Fruit fly (Drosophila melanogaster): Measurements from ENCODE around the gene PolA2.

DNA sequence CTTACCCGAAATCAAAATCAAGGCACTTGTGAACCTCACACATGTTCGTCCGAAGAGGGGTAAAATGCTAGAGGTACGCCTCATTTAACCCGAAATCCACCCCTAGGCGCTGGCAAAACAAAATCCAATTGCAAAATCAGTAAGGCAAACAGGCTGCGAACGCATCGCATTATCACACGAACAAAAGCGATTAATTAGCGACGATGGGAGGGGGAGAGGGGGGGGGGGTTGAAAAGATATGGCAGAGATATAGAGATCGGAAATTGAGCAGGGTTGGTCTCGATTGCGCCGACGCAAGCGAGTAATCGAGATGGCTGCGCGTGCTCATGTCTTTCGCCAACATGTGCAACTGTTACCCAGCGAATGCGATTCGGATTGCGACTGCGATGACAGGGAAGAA is 42.1 kb upstream of the PolA2 start:
- TF ChIP-seq CG11504 (tag; optimal IDR thresholded peaks at IDR 0.05) (no peak), CG12942 (GFP tag; optimal IDR thresholded peaks at IDR 0.05) (no peak), disco-r (GFP tag; optimal IDR thresholded peaks at IDR 0.05) (no peak), dmrt99B (tag; optimal IDR thresholded peaks at IDR 0.05) (no peak), CG14860 (GFP tag; IDR thresholded peaks at IDR 0.05; ENCODE audit: partially characterized antibody) (no peak), MBD-R2 (GFP tag; IDR thresholded peaks at IDR 0.05) (no peak), salm (tag; optimal IDR thresholded peaks at IDR 0.05) (no peak), Oli (tag; optimal IDR thresholded peaks at IDR 0.05) (no peak), stwl (tag; optimal IDR thresholded peaks at IDR 0.05) (no peak), ewg (GFP tag; optimal IDR thresholded peaks at IDR 0.05) (peak; percentile 11), hth (optimal IDR thresholded peaks at IDR 0.05) (no peak)

Measured in whole organism, embryonic.